Fruit fly (Drosophila melanogaster) whole organism, embryonic: ENCODE measurements around the gene CG13984.

Source experiments
- ATbp ChIP-seq: fragments of 200-800 bp; sonication (Bioruptor generic); optimal IDR thresholded peaks from 2 replicates; lab custom pipeline; 2017; ENCODE audit warnings: missing biosample characterization, mild to moderate bottlenecking, missing genetic modification characterization, missing genetic modification reagents
- Aef1 ChIP-seq: fragments of 200-800 bp; sonication (Bioruptor generic); IDR thresholded peaks from 3 replicates; pipeline ENCODE4 v1.3.6; 2022; ENCODE audit warnings: missing biosample characterization, missing genetic modification characterization
- Asciz ChIP-seq: fragments of 200-800 bp; sonication (Bioruptor generic); optimal IDR thresholded peaks from 2 replicates; lab custom pipeline; 2017; ENCODE audit warnings: missing biosample characterization, mild to moderate bottlenecking, missing genetic modification characterization, missing genetic modification reagents
- B-H1 ChIP-seq: fragments of 200-800 bp; sonication (Bioruptor generic); IDR thresholded peaks from 3 replicates; pipeline ENCODE4 v1.3.6; 2022; ENCODE audit warnings: missing biosample characterization, missing genetic modification characterization
- BEAF-32 ChIP-seq: fragments of 200-800 bp; sonication (Bioruptor generic); optimal IDR thresholded peaks from 3 replicates; lab custom pipeline; 2017; ENCODE audit warnings: missing biosample characterization, missing genetic modification characterization, mild to moderate bottlenecking, moderate library complexity, missing genetic modification reagents
- CG10267 ChIP-seq: fragments of 200-800 bp; sonication (Bioruptor generic); optimal IDR thresholded peaks from 2 replicates; lab custom pipeline; 2018; ENCODE audit warnings: missing biosample characterization, mild to moderate bottlenecking, missing genetic modification characterization, moderate library complexity
- CG11085 ChIP-seq: fragments of 200-800 bp; sonication (Bioruptor generic); IDR thresholded peaks from 2 replicates; pipeline ENCODE4 v1.3.6; 2022; ENCODE audit warnings: missing biosample characterization, missing genetic modification characterization
- CG12104 ChIP-seq: fragments of 200-800 bp; sonication (Bioruptor generic); optimal IDR thresholded peaks from 3 replicates; lab custom pipeline; 2016; ENCODE audit warnings: missing biosample characterization, missing genetic modification characterization
- CG1233 ChIP-seq: fragments of 200-800 bp; sonication (Bioruptor generic); optimal IDR thresholded peaks from 4 replicates; lab custom pipeline; 2018; ENCODE audit warnings: missing biosample characterization, mild to moderate bottlenecking, missing genetic modification characterization
- CG12769 ChIP-seq: fragments of 200-800 bp; sonication (Bioruptor generic); optimal IDR thresholded peaks from 2 replicates; lab custom pipeline; 2019; ENCODE audit warnings: missing biosample characterization, mild to moderate bottlenecking, missing genetic modification characterization, moderate library complexity
- CG14050 ChIP-seq: fragments of 200-800 bp; sonication (Bioruptor generic); IDR thresholded peaks from 3 replicates; pipeline ENCODE4 v1.3.6; 2022; ENCODE audit warnings: missing biosample characterization, missing genetic modification characterization
- CG1529 ChIP-seq: fragments of 200-800 bp; sonication (Bioruptor generic); optimal IDR thresholded peaks from 3 replicates; lab custom pipeline; 2018; ENCODE audit warnings: missing biosample characterization, missing genetic modification characterization
- CG16815 ChIP-seq: fragments of 200-800 bp; sonication (Bioruptor generic); optimal IDR thresholded peaks from 3 replicates; lab custom pipeline; 2017; ENCODE audit warnings: missing biosample characterization, mild to moderate bottlenecking, missing genetic modification characterization
- CG17568 ChIP-seq: fragments of 200-800 bp; sonication (Bioruptor generic); optimal IDR thresholded peaks from 2 replicates; lab custom pipeline; 2018; ENCODE audit warnings: missing biosample characterization, mild to moderate bottlenecking, missing genetic modification characterization, moderate library complexity
- CG2678 ChIP-seq: fragments of 200-800 bp; sonication (Bioruptor generic); optimal IDR thresholded peaks from 3 replicates; lab custom pipeline; 2019; ENCODE audit warnings: missing biosample characterization, mild to moderate bottlenecking, missing genetic modification characterization, moderate library complexity
- CG30020 ChIP-seq: fragments of 200-800 bp; optimal IDR thresholded peaks from 2 replicates; lab custom pipeline; 2019; ENCODE audit warnings: missing biosample characterization, mild to moderate bottlenecking, missing genetic modification characterization, moderate library complexity
- CG3281 ChIP-seq: fragments of 200-800 bp; sonication (Bioruptor generic); optimal IDR thresholded peaks from 3 replicates; lab custom pipeline; 2017; ENCODE audit warnings: missing biosample characterization, mild to moderate bottlenecking, missing genetic modification characterization
- CG33557 ChIP-seq: fragments of 200-800 bp; sonication (Bioruptor generic); optimal IDR thresholded peaks from 2 replicates; lab custom pipeline; 2019; ENCODE audit warnings: missing biosample characterization, mild to moderate bottlenecking, missing genetic modification characterization, moderate library complexity
- CG4282 ChIP-seq: fragments of 200-800 bp; sonication (Bioruptor generic); optimal IDR thresholded peaks from 2 replicates; lab custom pipeline; 2016; ENCODE audit warnings: missing biosample characterization, missing genetic modification characterization
- CG5180 ChIP-seq: fragments of 200-800 bp; sonication (Bioruptor generic); optimal IDR thresholded peaks from 3 replicates; lab custom pipeline; 2017; ENCODE audit warnings: missing biosample characterization, missing genetic modification characterization, mild to moderate bottlenecking, moderate library complexity, missing genetic modification reagents
- CG6175 ChIP-seq: fragments of 200-800 bp; sonication (Bioruptor generic); IDR thresholded peaks from 3 replicates; pipeline ENCODE4 v1.3.6; 2022; ENCODE audit warnings: missing biosample characterization, missing genetic modification characterization
- CG6765 ChIP-seq: fragments of 200-800 bp; sonication (Bioruptor generic); optimal IDR thresholded peaks from 3 replicates; lab custom pipeline; 2017; ENCODE audit warnings: missing biosample characterization, mild to moderate bottlenecking, missing genetic modification characterization
- CG6791 ChIP-seq: fragments of 200-800 bp; sonication (Bioruptor generic); IDR thresholded peaks from 3 replicates; pipeline ENCODE4 v1.3.6; 2022; ENCODE audit warnings: missing biosample characterization, missing genetic modification characterization; ENCODE audit not compliant: partially characterized antibody
- CG7839 ChIP-seq: fragments of 200-800 bp; sonication (Bioruptor generic); optimal IDR thresholded peaks from 3 replicates; lab custom pipeline; 2018; ENCODE audit warnings: missing biosample characterization, mild to moderate bottlenecking, missing genetic modification characterization, moderate library complexity
- Chrac-16 ChIP-seq: fragments of 200-800 bp; sonication (Bioruptor generic); optimal IDR thresholded peaks from 3 replicates; lab custom pipeline; 2016; ENCODE audit warnings: missing biosample characterization, missing genetic modification characterization
- CkIIα-i1 ChIP-seq: fragments of 200-800 bp; sonication (Bioruptor generic); IDR thresholded peaks from 2 replicates; pipeline ENCODE4 v1.3.6; 2022; ENCODE audit warnings: missing biosample characterization, missing genetic modification characterization
- Doc2 ChIP-seq: fragments of 200-800 bp; sonication (Bioruptor generic); IDR thresholded peaks from 2 replicates; pipeline ENCODE4 v1.3.6; 2022; ENCODE audit warnings: missing biosample characterization, missing genetic modification characterization
- Ets65A ChIP-seq: fragments of 200-800 bp; sonication (Bioruptor generic); peaks from one replicate; lab custom pipeline; 2016; ENCODE audit warnings: missing biosample characterization, missing genetic modification characterization
- HLH3B ChIP-seq: fragments of 200-800 bp; sonication (Bioruptor generic); IDR thresholded peaks from 2 replicates; pipeline ENCODE4 v1.3.6; 2022; ENCODE audit warnings: missing biosample characterization, missing genetic modification characterization
- Mad ChIP-seq: fragments of 200-800 bp; sonication (Bioruptor generic); optimal IDR thresholded peaks from 2 replicates; lab custom pipeline; 2016; ENCODE audit warnings: missing biosample characterization, missing genetic modification characterization
- Mrtf ChIP-seq: fragments of 200-800 bp; sonication (Bioruptor generic); IDR thresholded peaks from 3 replicates; pipeline ENCODE4 v1.3.6; 2022; ENCODE audit warnings: missing biosample characterization, missing genetic modification characterization
- Neu2 ChIP-seq: fragments of 200-800 bp; sonication (Bioruptor generic); optimal IDR thresholded peaks from 3 replicates; lab custom pipeline; 2016; ENCODE audit warnings: missing biosample characterization, missing genetic modification characterization, borderline replicate concordance
- Ptx1 ChIP-seq: fragments of 200-800 bp; sonication (Bioruptor generic); IDR thresholded peaks from 2 replicates; pipeline ENCODE4 v1.3.6; 2022; ENCODE audit warnings: missing biosample characterization, missing genetic modification characterization
- YL-1 ChIP-seq: fragments of 200-800 bp; sonication (Bioruptor generic); optimal IDR thresholded peaks from 3 replicates; lab custom pipeline; 2017; ENCODE audit warnings: missing biosample characterization, mild to moderate bottlenecking, missing genetic modification characterization
- abd-A ChIP-seq: fragments of 200-800 bp; sonication (Bioruptor generic); optimal IDR thresholded peaks from 3 replicates; lab custom pipeline; 2019; ENCODE audit warnings: missing biosample characterization, mild to moderate bottlenecking, missing genetic modification characterization, moderate library complexity
- bbx ChIP-seq: fragments of 200-800 bp; sonication (Bioruptor generic); IDR thresholded peaks from 2 replicates; pipeline ENCODE4 v1.3.6; 2022; ENCODE audit warnings: missing biosample characterization, missing genetic modification characterization; ENCODE audit not compliant: partially characterized antibody
- btn ChIP-seq: fragments of 200-800 bp; sonication (Bioruptor generic); optimal IDR thresholded peaks from 2 replicates; lab custom pipeline; 2016; ENCODE audit warnings: missing biosample characterization, missing genetic modification characterization
- cad ChIP-seq: fragments of >200 bp; optimal IDR thresholded peaks from 2 replicates; lab custom pipeline; 2017; ENCODE audit warnings: missing biosample characterization, missing genetic modification characterization
- croc ChIP-seq: fragments of 200-800 bp; sonication (Bioruptor generic); conservative IDR thresholded peaks from 3 replicates; pipeline ENCODE4 v1.3.6; 2022; ENCODE audit warnings: missing biosample characterization, missing genetic modification characterization
- esg ChIP-seq: fragments of 200-800 bp; sonication (Bioruptor generic); conservative IDR thresholded peaks from 2 replicates; pipeline ENCODE4 v1.3.6; 2022; ENCODE audit warnings: missing biosample characterization, missing genetic modification characterization
- ham ChIP-seq: fragments of 200-800 bp; sonication (Bioruptor generic); IDR thresholded peaks from 2 replicates; pipeline ENCODE4 v1.3.6; 2022; ENCODE audit warnings: missing biosample characterization, missing genetic modification characterization
- pb ChIP-seq: fragments of 200-800 bp; sonication (Bioruptor generic); optimal IDR thresholded peaks from 3 replicates; lab custom pipeline; 2016; ENCODE audit warnings: missing biosample characterization, missing genetic modification characterization
- pho ChIP-seq: fragments of 200-800 bp; sonication (Bioruptor generic); optimal IDR thresholded peaks from 2 replicates; lab custom pipeline; 2016; ENCODE audit warnings: missing biosample characterization, missing genetic modification characterization
- row ChIP-seq: fragments of 200-800 bp; sonication (Bioruptor generic); IDR thresholded peaks from 3 replicates; pipeline ENCODE4 v1.3.6; 2022; ENCODE audit warnings: missing biosample characterization, missing genetic modification characterization
- run ChIP-seq: fragments of 200-800 bp; sonication (Bioruptor generic); optimal IDR thresholded peaks from 3 replicates; lab custom pipeline; 2018; ENCODE audit warnings: missing biosample characterization, mild to moderate bottlenecking, missing genetic modification characterization
- shn ChIP-seq: fragments of 200-800 bp; sonication (Bioruptor generic); optimal IDR thresholded peaks from 3 replicates; lab custom pipeline; 2016; ENCODE audit warnings: missing biosample characterization, missing genetic modification characterization
- slou ChIP-seq: fragments of 200-800 bp; sonication (Bioruptor generic); optimal IDR thresholded peaks from 3 replicates; lab custom pipeline; 2016; ENCODE audit warnings: missing biosample characterization, missing genetic modification characterization
- sob ChIP-seq: fragments of 200-800 bp; sonication (Bioruptor generic); IDR thresholded peaks from 2 replicates; pipeline ENCODE4 v1.3.6; 2022; ENCODE audit warnings: missing biosample characterization, missing genetic modification characterization
- stwl ChIP-seq: fragments of 200-800 bp; sonication (Bioruptor generic); optimal IDR thresholded peaks from 3 replicates; lab custom pipeline; 2018; ENCODE audit warnings: missing biosample characterization, mild to moderate bottlenecking, missing genetic modification characterization, moderate library complexity
- tx ChIP-seq: fragments of 200-800 bp; sonication (Bioruptor generic); optimal IDR thresholded peaks from 2 replicates; lab custom pipeline; 2016; ENCODE audit warnings: missing biosample characterization, missing genetic modification characterization
- wor ChIP-seq: fragments of 200-800 bp; sonication (Bioruptor generic); IDR thresholded peaks from 2 replicates; pipeline ENCODE4 v1.3.6; 2022; ENCODE audit warnings: missing biosample characterization, missing genetic modification characterization
- zen ChIP-seq: fragments of 200-800 bp; sonication (Bioruptor generic); optimal IDR thresholded peaks from 3 replicates; lab custom pipeline; 2018; ENCODE audit warnings: missing biosample characterization, mild to moderate bottlenecking, missing genetic modification characterization, moderate library complexity

The CG13984 gene

dm6 chr2L:6283376-6283775 is 25.2 kb upstream of the CG13984 start (continued):
- TF ChIP-seq CkIIα-i1 (GFP tag; lab: Robert Waterston, UW) (no peak), row (GFP tag; lab: Robert Waterston, UW) (no peak), CG6175 (GFP tag; lab: Robert Waterston, UW) (no peak), ham (no peak), CG10267 (tag; lab: Kevin White, UChicago) (peak; percentile 5), tx (GFP tag; lab: Kevin White, UChicago) (no peak), CG1233 (peak; percentile 45), CG3281 (GFP tag; lab: Kevin White, UChicago) (peak; percentile 20), CG7839 (tag; lab: Kevin White, UChicago) (peak; percentile 14), Doc2 (GFP tag; lab: Robert Waterston, UW) (no peak), pb (GFP tag; lab: Kevin White, UChicago) (no peak), CG30020 (tag; lab: Kevin White, UChicago) (no peak), Chrac-16 (GFP tag; lab: Kevin White, UChicago) (no peak), bbx (GFP tag; lab: Robert Waterston, UW) (no peak), Mad (GFP tag; lab: Kevin White, UChicago) (no peak), BEAF-32 (GFP tag; lab: Kevin White, UChicago) (no peak), CG14050 (GFP tag; lab: Robert Waterston, UW) (no peak), CG5180 (GFP tag; lab: Kevin White, UChicago) (peak; percentile 45), wor (GFP tag; lab: Robert Waterston, UW) (no peak), HLH3B (GFP tag; lab: Robert Waterston, UW) (peak; percentile 34; the same call in 1 of the 2 replicates), Neu2 (GFP tag; lab: Kevin White, UChicago) (no peak), CG1529 (GFP tag; lab: Kevin White, UChicago) (peak; percentile 56), Mrtf (no peak), CG6765 (GFP tag; lab: Kevin White, UChicago) (no peak), croc (no peak), CG12104 (GFP tag; lab: Kevin White, UChicago) (peak; percentile 45), ATbp (GFP tag; lab: Kevin White, UChicago) (peak; percentile 84), slou (no peak), btn (GFP tag; lab: Kevin White, UChicago) (no peak), pho (GFP tag; lab: Kevin White, UChicago) (no peak), sob (GFP tag; lab: Robert Waterston, UW) (no peak), Ptx1 (GFP tag; lab: Robert Waterston, UW) (no peak), Ets65A (GFP tag; lab: Kevin White, UChicago) (peak; percentile 39), esg (GFP tag; lab: Robert Waterston, UW) (no peak), abd-A (no peak), CG12769 (tag; lab: Kevin White, UChicago) (peak; percentile 12), CG33557 (GFP tag; lab: Kevin White, UChicago) (peak; percentile 78), Asciz (GFP tag; lab: Kevin White, UChicago) (peak; percentile 67), CG17568 (GFP tag; lab: Kevin White, UChicago) (peak; percentile 50), cad (GFP tag; lab: Kevin White, UChicago) (no peak), Aef1 (GFP tag; lab: Robert Waterston, UW) (no peak), YL-1 (peak; percentile 22), stwl (tag; lab: Kevin White, UChicago) (no peak), CG2678 (tag; lab: Kevin White, UChicago) (peak; percentile 63), CG4282 (GFP tag; lab: Kevin White, UChicago) (no peak), B-H1 (GFP tag; lab: Robert Waterston, UW) (no peak), CG16815 (GFP tag; lab: Kevin White, UChicago) (no peak), shn (no peak), CG11085 (GFP tag; lab: Robert Waterston, UW) (no peak), run (no peak), zen (no peak), CG6791 (no peak)
